Worm (Caenorhabditis elegans): ENCODE data around the gene T05A8.8.

ce11 chrII:2705200-2705599 lies 31.3 kb upstream of the T05A8.8 start, which contains the start of gene srh-128:
- TF ChIP-seq him-1 (tag; optimal IDR thresholded peaks at IDR 0.05): no peak
- no peak for TF ChIP-seq W03F9.2 (tag; optimal IDR thresholded peaks at IDR 0.05)

Measured in whole organism, L4/young adult.